Worm (Caenorhabditis elegans) whole organism, young adult: Measurements from ENCODE around the gene jtr-1.

ENCODE experiments used
- B0019.2 ChIP-seq: fragments of 200-800 bp; sonication (Bioruptor generic); conservative IDR thresholded peaks from 2 replicates; pipeline ENCODE4 v1.3.6; 2022; ENCODE audit warnings: missing genetic modification reagents, missing genetic modification characterization, missing compliant biosample characterization
- B0261.1 ChIP-seq: sonication (generic microtip); optimal IDR thresholded peaks from 2 replicates; lab custom pipeline; 2016; ENCODE audit warnings: mild to moderate bottlenecking, missing genetic modification characterization, moderate library complexity, missing compliant biosample characterization
- F23B12.7 ChIP-seq: sonication (generic microtip); optimal IDR thresholded peaks from 2 replicates; lab custom pipeline; 2017; ENCODE audit warnings: missing genetic modification characterization, mild to moderate bottlenecking, missing compliant biosample characterization, antibody characterized with exemption, moderate library complexity; ENCODE audit not compliant: insufficient read depth
- F37B4.10 ChIP-seq: fragments of 200-800 bp; sonication (Bioruptor generic); IDR thresholded peaks from 2 replicates; pipeline ENCODE4 v1.3.6; 2022; ENCODE audit warnings: missing genetic modification characterization, missing compliant biosample characterization
- F55B11.4 ChIP-seq: sonication (generic microtip); optimal IDR thresholded peaks from 2 replicates; lab custom pipeline; 2016; ENCODE audit warnings: missing compliant biosample characterization, missing genetic modification characterization, borderline replicate concordance; ENCODE audit not compliant: insufficient read depth
- Y53F4B.3 ChIP-seq: fragments of 200-800 bp; sonication (Bioruptor generic); IDR thresholded peaks from 2 replicates; pipeline ENCODE4 v1.3.6; 2022; ENCODE audit warnings: missing genetic modification reagents, missing genetic modification characterization, missing compliant biosample characterization
- Y56A3A.18 ChIP-seq: fragments of 200-800 bp; sonication (Bioruptor generic); IDR thresholded peaks from 2 replicates; pipeline ENCODE4 v1.3.6; 2022; ENCODE audit warnings: missing genetic modification reagents, missing genetic modification characterization, missing compliant biosample characterization
- aptf-2 ChIP-seq: fragments of 200-800 bp; sonication (Bioruptor generic); conservative IDR thresholded peaks from 2 replicates; pipeline ENCODE4 v1.3.6; 2022; ENCODE audit warnings: missing genetic modification reagents, missing genetic modification characterization, missing compliant biosample characterization
- atf-7 ChIP-seq: sonication (generic microtip); optimal IDR thresholded peaks from 2 replicates; lab custom pipeline; 2017; ENCODE audit warnings: mild to moderate bottlenecking, missing genetic modification characterization, missing compliant biosample characterization
- attf-5 ChIP-seq: fragments of 200-800 bp; sonication (Bioruptor generic); optimal IDR thresholded peaks from 2 replicates; lab custom pipeline; 2018; ENCODE audit warnings: mild to moderate bottlenecking, missing genetic modification characterization, missing compliant biosample characterization
- cebp-1 ChIP-seq, 2 experiments: fragments of 200-800 bp in 1 of 2; sonication (Bioruptor generic) in 1 of 2; sonication (generic microtip) in 1 of 2; IDR thresholded peaks in 1 of 2; optimal IDR thresholded peaks in 1 of 2; 2 replicates each; pipeline versions ENCODE4 v1.3.6 to Lab custom; 2017 to 2022; ENCODE audit warnings: missing compliant biosample characterization in 2 of 2, missing genetic modification characterization in 2 of 2, mild to moderate bottlenecking in 1 of 2, missing genetic modification reagents in 1 of 2, moderate library complexity in 1 of 2
- cebp-2 ChIP-seq: fragments of 200-800 bp; sonication (Bioruptor generic); IDR thresholded peaks from 2 replicates; pipeline ENCODE4 v1.3.6; 2022; ENCODE audit warnings: missing genetic modification characterization, missing compliant biosample characterization
- ceh-100 ChIP-seq: fragments of 200-800 bp; sonication (Bioruptor generic); IDR thresholded peaks from 2 replicates; pipeline ENCODE4 v1.3.6; 2022; ENCODE audit warnings: missing genetic modification reagents, missing genetic modification characterization, missing compliant biosample characterization
- ceh-27 ChIP-seq: fragments of 200-800 bp; sonication (Bioruptor generic); optimal IDR thresholded peaks from 2 replicates; lab custom pipeline; 2018; ENCODE audit warnings: mild to moderate bottlenecking, missing genetic modification characterization, moderate library complexity, missing compliant biosample characterization
- ceh-79 ChIP-seq: sonication (generic microtip); optimal IDR thresholded peaks from 2 replicates; lab custom pipeline; 2017; ENCODE audit warnings: mild to moderate bottlenecking, missing genetic modification characterization, missing compliant biosample characterization
- die-1 ChIP-seq: sonication (generic microtip); optimal IDR thresholded peaks from 2 replicates; lab custom pipeline; 2016; ENCODE audit warnings: missing genotype, mild to moderate bottlenecking, missing genetic modification characterization, missing compliant biosample characterization
- dox-1 ChIP-seq: fragments of 200-800 bp; sonication (Bioruptor generic); IDR thresholded peaks from 2 replicates; pipeline ENCODE4 v1.3.6; 2022; ENCODE audit warnings: missing genetic modification reagents, missing genetic modification characterization, missing compliant biosample characterization
- dpff-1 ChIP-seq: sonication (generic microtip); optimal IDR thresholded peaks from 2 replicates; lab custom pipeline; 2017; ENCODE audit warnings: mild to moderate bottlenecking, missing genetic modification characterization, missing compliant biosample characterization
- dpl-1 ChIP-seq: fragments of 150-350 bp; optimal IDR thresholded peaks from 2 replicates; lab custom pipeline; 2014; ENCODE audit warnings: missing biosample characterization, missing genetic modification reagents, missing genetic modification characterization
- egrh-3 ChIP-seq: fragments of 200-800 bp; sonication (Bioruptor generic); IDR thresholded peaks from 2 replicates; pipeline ENCODE4 v1.3.6; 2022; ENCODE audit warnings: missing genetic modification reagents, missing genetic modification characterization, missing compliant biosample characterization
- ekl-4 ChIP-seq: fragments of 200-800 bp; sonication (Bioruptor generic); IDR thresholded peaks from 2 replicates; pipeline ENCODE4 v1.3.6; 2022; ENCODE audit warnings: missing genetic modification reagents, missing genetic modification characterization, missing compliant biosample characterization
- ets-4 ChIP-seq: fragments of 200-800 bp; sonication (Bioruptor generic); optimal IDR thresholded peaks from 2 replicates; lab custom pipeline; 2018; ENCODE audit warnings: mild to moderate bottlenecking, missing genetic modification characterization, missing compliant biosample characterization
- him-1 ChIP-seq: sonication (generic microtip); optimal IDR thresholded peaks from 2 replicates; lab custom pipeline; 2016; ENCODE audit warnings: missing genotype, missing genetic modification reagents, missing genetic modification characterization, missing compliant biosample characterization
- hlh-26 ChIP-seq: fragments of 200-800 bp; sonication (Bioruptor generic); conservative IDR thresholded peaks from 2 replicates; pipeline ENCODE4 v1.3.6; 2022; ENCODE audit warnings: missing genetic modification reagents, missing genetic modification characterization, missing compliant biosample characterization
- hmg-1.2 ChIP-seq: fragments of 200-800 bp; sonication (Bioruptor generic); IDR thresholded peaks from 2 replicates; pipeline ENCODE4 v1.3.6; 2022; ENCODE audit warnings: missing genetic modification reagents, missing genetic modification characterization, missing compliant biosample characterization
- lin-26 ChIP-seq: fragments of 200-800 bp; sonication (Bioruptor generic); IDR thresholded peaks from 2 replicates; pipeline ENCODE4 v1.3.6; 2022; ENCODE audit warnings: missing genetic modification reagents, missing genetic modification characterization, missing compliant biosample characterization
- lsl-1 ChIP-seq: fragments of 200-800 bp; sonication (Bioruptor generic); optimal IDR thresholded peaks from 2 replicates; lab custom pipeline; 2018; ENCODE audit warnings: mild to moderate bottlenecking, missing genetic modification characterization, moderate library complexity, missing compliant biosample characterization
- mes-4 ChIP-seq: sonication (generic microtip); optimal IDR thresholded peaks from 2 replicates; lab custom pipeline; 2016; ENCODE audit warnings: missing genotype, missing genetic modification characterization, missing compliant biosample characterization
- nhr-80 ChIP-seq: sonication (generic microtip); optimal IDR thresholded peaks from 2 replicates; lab custom pipeline; 2016; ENCODE audit warnings: missing genetic modification characterization, missing compliant biosample characterization
- rpc-1 ChIP-seq, 2 experiments: fragments of 150-350 bp in 1 of 2; sonication (generic microtip) in 1 of 2; optimal IDR thresholded peaks; 2 replicates each; lab custom pipeline; 2014 to 2018; ENCODE audit warnings: missing biosample characterization in 1 of 2, missing genetic modification characterization in 1 of 2, missing genetic modification reagents in 1 of 2, missing genotype in 1 of 2
- sptf-2 ChIP-seq: fragments of 200-800 bp; sonication (Bioruptor generic); optimal IDR thresholded peaks from 2 replicates; lab custom pipeline; 2018; ENCODE audit warnings: mild to moderate bottlenecking, missing genetic modification characterization, missing compliant biosample characterization
- tbp1 ChIP-seq: fragments of 200-800 bp; sonication (Bioruptor generic); optimal IDR thresholded peaks from 2 replicates; lab custom pipeline; 2018; ENCODE audit warnings: mild to moderate bottlenecking, missing genetic modification characterization, missing compliant biosample characterization
- ztf-18 ChIP-seq: sonication (generic microtip); optimal IDR thresholded peaks from 2 replicates; lab custom pipeline; 2016; ENCODE audit warnings: missing genotype, mild to moderate bottlenecking, missing genetic modification characterization, missing compliant biosample characterization
- ztf-25 ChIP-seq: fragments of 200-800 bp; sonication (Bioruptor generic); IDR thresholded peaks from 2 replicates; pipeline ENCODE4 v1.3.6; 2022; ENCODE audit warnings: missing genetic modification reagents, missing genetic modification characterization, missing compliant biosample characterization
- ztf-28 ChIP-seq: fragments of 200-800 bp; sonication (Bioruptor generic); IDR thresholded peaks from 2 replicates; pipeline ENCODE4 v1.3.6; 2022; ENCODE audit warnings: missing genetic modification reagents, missing genetic modification characterization, missing compliant biosample characterization

jtr-1 gene

ce11 chrIV:1378954-1379353 lies 41.8 kb upstream of the jtr-1 start:
- no peak for TF ChIP-seq attf-5 (GFP tag; lab: Kevin White, UChicago)
- no peak for TF ChIP-seq lsl-1 (GFP tag; lab: Kevin White, UChicago)
- no peak for TF ChIP-seq aptf-2
- peak; percentile 61; the same call in 1 of the 2 replicates for TF ChIP-seq dox-1 (GFP tag; lab: Robert Waterston, UW)
- TF ChIP-seq Y53F4B.3 (GFP tag; lab: Robert Waterston, UW), result no peak
- no peak for TF ChIP-seq atf-7 (tag; lab: Kevin White, UChicago)
- no peak for TF ChIP-seq egrh-3 (GFP tag; lab: Robert Waterston, UW)
- TF ChIP-seq nhr-80, result peak; percentile 94
- TF ChIP-seq ets-4, result peak; percentile 50
- TF ChIP-seq hmg-1.2 (GFP tag; lab: Robert Waterston, UW), result no peak
- TF ChIP-seq dpl-1 (GFP tag; lab: Kevin White, UChicago), result no peak
- TF ChIP-seq cebp-1 (GFP tag; IDR thresholded peaks at IDR 0.05; lab: Robert Waterston, UW), result no peak
- TF ChIP-seq cebp-1 (tag; optimal IDR thresholded peaks at IDR 0.05; lab: Kevin White, UChicago), result no peak
- no peak for TF ChIP-seq ceh-100 (GFP tag; lab: Robert Waterston, UW)
- TF ChIP-seq lin-26 (GFP tag; lab: Robert Waterston, UW), result no peak
- TF ChIP-seq die-1 (tag; lab: Kevin White, UChicago), result no peak
- no peak for TF ChIP-seq him-1 (tag; lab: Kevin White, UChicago)
- TF ChIP-seq F55B11.4 (tag; lab: Kevin White, UChicago), result no peak
- TF ChIP-seq, all 124 proteins: peak for 3

DNA sequence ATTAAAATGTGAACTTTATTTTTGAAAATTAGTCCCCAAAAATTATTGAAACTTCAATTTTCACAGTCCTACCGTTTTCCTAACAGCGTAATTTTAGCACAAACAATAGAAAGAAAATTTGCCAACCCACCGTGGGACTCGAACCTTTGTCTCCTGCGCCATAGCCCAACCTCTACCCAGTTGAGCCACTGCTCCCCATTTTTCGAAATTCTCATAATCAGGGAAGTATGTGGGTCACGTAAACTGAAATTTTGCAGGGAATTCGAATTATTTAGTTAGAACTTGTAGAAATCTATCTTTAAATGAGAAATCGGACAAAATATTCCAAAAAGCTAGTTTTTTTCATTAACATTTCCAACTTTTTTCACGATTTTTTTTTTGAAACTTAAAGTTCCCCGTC lies 40.4 kb upstream of the jtr-1 start:
- TF ChIP-seq lin-26 (GFP tag; lab: Robert Waterston, UW), result no peak
- no peak for TF ChIP-seq cebp-2
- TF ChIP-seq tbp1 (GFP tag; lab: Kevin White, UChicago), result peak; percentile 70
- TF ChIP-seq rpc-1 (optimal IDR thresholded peaks at IDR 0.05; lab: Kevin White, UChicago), result peak; percentile 8
- peak; percentile 52 for TF ChIP-seq rpc-1 (tag; optimal IDR thresholded peaks at IDR 0.05; lab: Kevin White, UChicago)
- TF ChIP-seq B0261.1 (tag; lab: Kevin White, UChicago), result peak; percentile 16
- no peak for TF ChIP-seq ztf-25
- TF ChIP-seq him-1 (tag; lab: Kevin White, UChicago), result no peak
- TF ChIP-seq hmg-1.2 (GFP tag; lab: Robert Waterston, UW), result no peak
- TF ChIP-seq ceh-79 (tag; lab: Kevin White, UChicago), result no peak
- no peak for TF ChIP-seq ztf-28
- TF ChIP-seq mes-4 (tag; lab: Kevin White, UChicago), result no peak

- TF ChIP-seq F37B4.10 (GFP tag; lab: Robert Waterston, UW) (no peak), B0261.1 (tag; lab: Kevin White, UChicago) (peak; percentile 41), tbp1 (GFP tag; lab: Kevin White, UChicago) (peak; percentile 79), sptf-2 (GFP tag; lab: Kevin White, UChicago) (no peak), F23B12.7 (tag; lab: Kevin White, UChicago) (no peak), Y56A3A.18 (no peak), dpff-1 (no peak), B0019.2 (no peak), ets-4 (no peak), ceh-27 (no peak), ztf-18 (tag; lab: Kevin White, UChicago) (no peak), ekl-4 (GFP tag; lab: Robert Waterston, UW) (no peak), hlh-26 (no peak), atf-7 (tag; lab: Kevin White, UChicago) (no peak), rpc-1 (optimal IDR thresholded peaks at IDR 0.05; lab: Kevin White, UChicago) (peak; percentile 36), rpc-1 (tag; optimal IDR thresholded peaks at IDR 0.05; lab: Kevin White, UChicago) (peak; percentile 65)
Measured at ce11 chrIV:1381596-1382274, 39.0 kb upstream of the jtr-1 start.
